Fruit fly (Drosophila melanogaster) whole organism, embryonic: ENCODE data around the gene CG31121.
A peak's percentile ranks its signal among the peaks of the same experiment; 100 is the strongest.

Source experiments
- ATbp ChIP-seq: fragments of 200-800 bp; sonication (Bioruptor generic); optimal IDR thresholded peaks from 2 replicates; lab custom pipeline; 2017; ENCODE audit warnings: missing biosample characterization, mild to moderate bottlenecking, missing genetic modification characterization, missing genetic modification reagents
- Adf1 ChIP-seq: fragments of 200-800 bp; sonication (Bioruptor generic); IDR thresholded peaks from 2 replicates; pipeline ENCODE4 v1.3.6; 2022; ENCODE audit warnings: missing biosample characterization, missing genetic modification characterization
- Atf-2 ChIP-seq: fragments of 200-800 bp; sonication (Bioruptor generic); optimal IDR thresholded peaks from 2 replicates; lab custom pipeline; 2016; ENCODE audit warnings: missing biosample characterization, missing genetic modification characterization
- CG11093 ChIP-seq: fragments of 200-800 bp; sonication (Bioruptor generic); IDR thresholded peaks from 3 replicates; pipeline ENCODE4 v1.3.6; 2022; ENCODE audit warnings: missing biosample characterization, missing genetic modification characterization
- CG12155 ChIP-seq: fragments of 200-800 bp; sonication (Bioruptor generic); optimal IDR thresholded peaks from 3 replicates; lab custom pipeline; 2016; ENCODE audit warnings: missing biosample characterization, missing genetic modification characterization
- CG12219 ChIP-seq: fragments of 200-800 bp; sonication (Bioruptor generic); optimal IDR thresholded peaks from 3 replicates; lab custom pipeline; 2018; ENCODE audit warnings: missing biosample characterization, mild to moderate bottlenecking, missing genetic modification characterization
- CG12391 ChIP-seq: fragments of 200-800 bp; sonication (Bioruptor generic); optimal IDR thresholded peaks from 3 replicates; lab custom pipeline; 2018; ENCODE audit warnings: missing biosample characterization, mild to moderate bottlenecking, missing genetic modification characterization, moderate library complexity
- CG12942 ChIP-seq: fragments of 200-800 bp; sonication (Bioruptor generic); optimal IDR thresholded peaks from 3 replicates; lab custom pipeline; 2016; ENCODE audit warnings: missing biosample characterization, missing genetic modification characterization
- CG16813 ChIP-seq: fragments of 200-800 bp; sonication (Bioruptor generic); IDR thresholded peaks from 3 replicates; pipeline ENCODE4 v1.3.6; 2022; ENCODE audit warnings: missing biosample characterization, missing genetic modification characterization; ENCODE audit not compliant: partially characterized antibody
- CG17802 ChIP-seq: fragments of 200-800 bp; sonication (Bioruptor generic); optimal IDR thresholded peaks from 2 replicates; lab custom pipeline; 2018; ENCODE audit warnings: missing biosample characterization, mild to moderate bottlenecking, missing genetic modification characterization, moderate library complexity
- CG3163 ChIP-seq: fragments of 200-800 bp; sonication (Bioruptor generic); optimal IDR thresholded peaks from 3 replicates; lab custom pipeline; 2016; ENCODE audit warnings: missing biosample characterization, missing genetic modification characterization
- CG3726 ChIP-seq: fragments of 200-800 bp; sonication (Bioruptor generic); IDR thresholded peaks from 3 replicates; pipeline ENCODE4, ENCODE4 v1.3.6; 2022; ENCODE audit warnings: missing biosample characterization, missing genetic modification characterization
- CG42726 ChIP-seq: fragments of 200-800 bp; sonication (Bioruptor generic); IDR thresholded peaks from 2 replicates; pipeline ENCODE4 v1.3.6; 2022; ENCODE audit warnings: missing biosample characterization, missing genetic modification characterization; ENCODE audit not compliant: partially characterized antibody
- CG5180 ChIP-seq: fragments of 200-800 bp; sonication (Bioruptor generic); optimal IDR thresholded peaks from 3 replicates; lab custom pipeline; 2017; ENCODE audit warnings: missing biosample characterization, missing genetic modification characterization, mild to moderate bottlenecking, moderate library complexity, missing genetic modification reagents
- CG6854 ChIP-seq: fragments of 200-800 bp; sonication (Bioruptor generic); optimal IDR thresholded peaks from 3 replicates; lab custom pipeline; 2017; ENCODE audit warnings: missing biosample characterization, mild to moderate bottlenecking, missing genetic modification characterization
- CG7357 ChIP-seq: fragments of 200-800 bp; sonication (Bioruptor generic); IDR thresholded peaks from 3 replicates; pipeline ENCODE4 v1.3.6; 2022; ENCODE audit warnings: missing biosample characterization, missing genetic modification characterization
- CG8478 ChIP-seq: fragments of >200 bp; optimal IDR thresholded peaks from 2 replicates; lab custom pipeline; 2018
- Drgx ChIP-seq: fragments of 200-800 bp; sonication (Bioruptor generic); IDR thresholded peaks from 2 replicates; pipeline ENCODE4 v1.3.6; 2022; ENCODE audit warnings: missing biosample characterization, missing genetic modification characterization
- GATAe ChIP-seq: fragments of 200-800 bp; sonication (Bioruptor generic); conservative IDR thresholded peaks from 2 replicates; pipeline ENCODE4 v1.3.6; 2022; ENCODE audit warnings: missing biosample characterization, missing genetic modification characterization
- HLH54F ChIP-seq: fragments of 200-800 bp; sonication (Bioruptor generic); optimal IDR thresholded peaks from 3 replicates; lab custom pipeline; 2016; ENCODE audit warnings: missing biosample characterization, missing genetic modification characterization
- Hr78 ChIP-seq, 2 experiments: fragments of 200-800 bp in 1 of 2; fragments of >200 bp in 1 of 2; sonication (Bioruptor generic) in 1 of 2; optimal IDR thresholded peaks; 2 replicates each; lab custom pipeline; 2017 to 2019; ENCODE audit warnings: missing biosample characterization in 2 of 2, missing genetic modification characterization in 2 of 2, mild to moderate bottlenecking in 1 of 2, moderate library complexity in 1 of 2
- NC2α ChIP-seq: fragments of 200-800 bp; sonication (Bioruptor generic); optimal IDR thresholded peaks from 2 replicates; lab custom pipeline; 2016; ENCODE audit warnings: missing biosample characterization, missing genetic modification characterization
- Trl ChIP-seq, 3 experiments: fragments of >200 bp in 2 of 3; fragments of 200-800 bp in 1 of 3; sonication (Bioruptor generic) in 1 of 3; optimal IDR thresholded peaks; 2 replicates in 1 of 3; 3 replicates in 2 of 3; lab custom pipeline; 2016 to 2017; ENCODE audit warnings: missing biosample characterization in 1 of 3, missing genetic modification characterization in 1 of 3
- aop ChIP-seq: fragments of 200-800 bp; sonication (Bioruptor generic); IDR thresholded peaks from 2 replicates; pipeline ENCODE4 v1.3.6; 2022; ENCODE audit warnings: missing biosample characterization, missing genetic modification characterization
- bbx ChIP-seq: fragments of 200-800 bp; sonication (Bioruptor generic); IDR thresholded peaks from 2 replicates; pipeline ENCODE4 v1.3.6; 2022; ENCODE audit warnings: missing biosample characterization, missing genetic modification characterization; ENCODE audit not compliant: partially characterized antibody
- chinmo ChIP-seq: fragments of 200-800 bp; sonication (Bioruptor generic); IDR thresholded peaks from 4 replicates; pipeline ENCODE4 v1.3.6; 2022; ENCODE audit warnings: missing biosample characterization, missing genetic modification characterization; ENCODE audit not compliant: partially characterized antibody
- chm ChIP-seq: fragments of 200-800 bp; sonication (Bioruptor generic); IDR thresholded peaks from 2 replicates; pipeline ENCODE4 v1.3.6; 2022; ENCODE audit warnings: missing biosample characterization, missing genetic modification characterization
- fd3F ChIP-seq: fragments of 200-800 bp; sonication (Bioruptor generic); optimal IDR thresholded peaks from 2 replicates; lab custom pipeline; 2018; ENCODE audit warnings: missing biosample characterization, mild to moderate bottlenecking, missing genetic modification characterization, moderate library complexity
- ftz-f1 ChIP-seq: fragments of 200-800 bp; sonication (Bioruptor generic); optimal IDR thresholded peaks from 2 replicates; lab custom pipeline; 2016; ENCODE audit warnings: missing biosample characterization, missing genetic modification characterization
- gce ChIP-seq: fragments of 200-800 bp; sonication (Bioruptor generic); IDR thresholded peaks from 3 replicates; pipeline ENCODE4 v1.3.6; 2022; ENCODE audit warnings: missing biosample characterization, missing genetic modification characterization
- kah ChIP-seq: fragments of 200-800 bp; sonication (Bioruptor generic); optimal IDR thresholded peaks from 2 replicates; lab custom pipeline; 2018; ENCODE audit warnings: missing biosample characterization, mild to moderate bottlenecking, missing genetic modification characterization
- lilli ChIP-seq: fragments of 200-800 bp; sonication (Bioruptor generic); optimal IDR thresholded peaks from 3 replicates; lab custom pipeline; 2016; ENCODE audit warnings: missing biosample characterization, missing genetic modification characterization
- nerfin-2 ChIP-seq: fragments of 200-800 bp; sonication (Bioruptor generic); IDR thresholded peaks from 2 replicates; pipeline ENCODE4 v1.3.6; 2022; ENCODE audit warnings: missing biosample characterization, missing genetic modification characterization; ENCODE audit not compliant: partially characterized antibody
- pan ChIP-seq, 4 experiments: fragments of >200 bp in 3 of 4; fragments of 200-800 bp in 1 of 4; sonication (Bioruptor generic) in 1 of 4; optimal IDR thresholded peaks in 3 of 4; IDR thresholded peaks in 1 of 4; 2 replicates each; pipeline versions ENCODE4 v1.3.6 to Lab custom; 2017 to 2022; ENCODE audit warnings: missing biosample characterization in 2 of 4, missing genetic modification characterization in 2 of 4, mixed read lengths in 1 of 4
- phol ChIP-seq: fragments of 200-800 bp; sonication (Bioruptor generic); optimal IDR thresholded peaks from 3 replicates; lab custom pipeline; 2018; ENCODE audit warnings: missing biosample characterization, mild to moderate bottlenecking, missing genetic modification characterization, moderate library complexity
- prd ChIP-seq, 3 experiments: fragments of >200 bp in 2 of 3; fragments of 200-800 bp in 1 of 3; sonication (Bioruptor generic) in 1 of 3; optimal IDR thresholded peaks in 2 of 3; IDR thresholded peaks in 1 of 3; 2 replicates in 2 of 3; 3 replicates in 1 of 3; pipeline versions ENCODE4 v1.3.6 to Lab custom; 2017 to 2022; ENCODE audit warnings: missing biosample characterization in 1 of 3, missing genetic modification characterization in 1 of 3
- pros ChIP-seq: fragments of 200-800 bp; sonication (Bioruptor generic); optimal IDR thresholded peaks from 3 replicates; lab custom pipeline; 2019; ENCODE audit warnings: missing biosample characterization, mild to moderate bottlenecking, missing genetic modification characterization, moderate library complexity
- psq ChIP-seq: fragments of 200-800 bp; sonication (Bioruptor generic); optimal IDR thresholded peaks from 2 replicates; lab custom pipeline; 2017; ENCODE audit warnings: missing biosample characterization, missing genetic modification characterization
- rib ChIP-seq: fragments of 200-800 bp; sonication (Bioruptor generic); IDR thresholded peaks from 2 replicates; pipeline ENCODE4 v1.3.6; 2022; ENCODE audit warnings: missing biosample characterization, missing genetic modification characterization
- sens-2 ChIP-seq: fragments of 200-800 bp; sonication (Bioruptor generic); IDR thresholded peaks from 2 replicates; pipeline ENCODE4 v1.3.6; 2022; ENCODE audit warnings: missing biosample characterization, missing genetic modification characterization
- seq ChIP-seq: fragments of 200-800 bp; sonication (Bioruptor generic); IDR thresholded peaks from 2 replicates; pipeline ENCODE4 v1.3.6; 2022; ENCODE audit warnings: missing biosample characterization, missing genetic modification characterization
- sisA ChIP-seq: fragments of 200-800 bp; sonication (Bioruptor generic); IDR thresholded peaks from 2 replicates; pipeline ENCODE4 v1.3.6; 2022; ENCODE audit warnings: missing biosample characterization, missing genetic modification characterization
- slbo ChIP-seq: fragments of 200-800 bp; sonication (Bioruptor generic); IDR thresholded peaks from 2 replicates; pipeline ENCODE4 v1.3.6; 2022; ENCODE audit warnings: missing biosample characterization, missing genetic modification characterization
- sob ChIP-seq: fragments of 200-800 bp; sonication (Bioruptor generic); IDR thresholded peaks from 2 replicates; pipeline ENCODE4 v1.3.6; 2022; ENCODE audit warnings: missing biosample characterization, missing genetic modification characterization
- z ChIP-seq: fragments of 200-800 bp; sonication (Bioruptor generic); IDR thresholded peaks from 3 replicates; pipeline ENCODE4 v1.3.6; 2022; ENCODE audit warnings: missing biosample characterization, missing genetic modification characterization
- zfh1 ChIP-seq: fragments of 200-800 bp; sonication (Bioruptor generic); IDR thresholded peaks from 3 replicates; pipeline ENCODE4 v1.3.6; 2022; ENCODE audit warnings: missing biosample characterization, missing genetic modification characterization

The CG31121 gene

DNA sequence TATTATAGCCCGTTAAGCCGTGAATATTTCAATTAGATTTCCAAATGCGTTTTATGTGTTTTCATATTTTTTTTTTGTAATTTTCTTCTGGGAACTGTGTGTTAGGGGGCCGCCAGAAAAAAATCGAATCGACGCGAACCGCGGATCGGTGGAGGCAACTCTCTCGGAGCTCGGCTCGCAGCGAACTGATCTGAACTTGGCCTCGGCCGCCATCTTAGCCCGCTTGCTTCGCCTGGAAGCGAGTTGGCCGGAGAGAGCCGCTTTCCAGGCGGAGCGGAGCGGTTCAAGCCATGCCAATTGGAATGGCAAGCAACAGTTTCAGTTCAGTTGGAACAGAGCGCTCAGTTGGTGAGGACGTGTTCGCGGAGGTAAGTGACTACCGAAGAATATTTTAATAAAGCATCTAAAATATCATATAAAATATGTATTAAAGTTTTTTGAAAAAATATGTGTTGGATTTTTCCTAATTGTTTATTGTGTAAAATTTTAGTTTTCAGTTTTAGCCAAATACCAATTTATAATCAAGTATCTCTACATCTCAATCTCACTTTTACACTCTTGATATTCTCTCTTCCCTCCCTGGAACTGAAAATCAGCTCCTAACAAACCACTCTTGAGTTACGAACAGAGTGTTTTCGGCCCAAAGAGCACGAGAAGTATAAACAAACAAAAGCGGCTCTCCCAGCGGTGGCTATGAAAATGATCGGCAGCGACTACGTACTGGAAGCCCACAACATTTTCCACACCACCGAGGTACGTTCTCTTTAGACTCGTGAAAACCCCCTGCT is at the start of gene CG31121, which contains the start of gene CG11069:
TSS of gene CG31121 (minus strand) at position 187 of the 788 bp plus-strand sequence.
TSS of gene CG11069 (plus strand) at position 324 of the 788 bp plus-strand sequence.
- TF ChIP-seq aop (0 out of 2 replicates have a peak, but pooled peaks have one; percentile 17), CG16813 (GFP tag; lab: Robert Waterston, UW) (0 out of 3 replicates have a peak, but pooled peaks have one; percentile 15), fd3F (GFP tag; lab: Kevin White, UChicago) (no peak), kah (GFP tag; lab: Kevin White, UChicago) (peak; percentile 4), bbx (GFP tag; lab: Robert Waterston, UW) (peak; percentile 45), CG12155 (GFP tag; lab: Kevin White, UChicago) (no peak), z (GFP tag; lab: Robert Waterston, UW) (peak; percentile 74), Trl (optimal IDR thresholded peaks at IDR 0.05; lab: Kevin White, UChicago) (peak; percentile 66 to 84), Trl (GFP tag; optimal IDR thresholded peaks at IDR 0.05; lab: Kevin White, UChicago) (no peak), pan (optimal IDR thresholded peaks at IDR 0.05; lab: Kevin White, UChicago) (no peak), pan (GFP tag; optimal IDR thresholded peaks at IDR 0.05 in 1 of 2, IDR thresholded peaks at IDR 0.05 in 1 of 2) (peak in 1 of 2 experiments; percentile 20), sob (GFP tag; lab: Robert Waterston, UW) (peak; percentile 30; the same call in 1 of the 2 replicates), zfh1 (0 out of 3 replicates have a peak, but pooled peaks have one; percentile 24), CG12391 (tag; lab: Kevin White, UChicago) (peak; percentile 30), rib (GFP tag; lab: Robert Waterston, UW) (0 out of 2 replicates have a peak, but pooled peaks have one; percentile 19), NC2α (GFP tag; lab: Kevin White, UChicago) (no peak), ftz-f1 (peak; percentile 67), HLH54F (GFP tag; lab: Kevin White, UChicago) (no peak), lilli (GFP tag; lab: Kevin White, UChicago) (no peak), slbo (0 out of 2 replicates have a peak, but pooled peaks have one; percentile 23), CG12942 (no peak), Drgx (peak; percentile 45; the same call in 1 of the 2 replicates), prd (optimal IDR thresholded peaks at IDR 0.05; lab: Kevin White, UChicago) (no peak), prd (GFP tag; IDR thresholded peaks at IDR 0.05; lab: Robert Waterston, UW) (0 out of 3 replicates have a peak, but pooled peaks have one; percentile 14), psq (no peak), Atf-2 (no peak), CG6854 (no peak), chinmo (GFP tag; lab: Robert Waterston, UW) (0 out of 4 replicates have a peak, but pooled peaks have one; percentile 56), CG3726 (GFP tag; lab: Robert Waterston, UW) (no peak), seq (GFP tag; lab: Robert Waterston, UW) (0 out of 2 replicates have a peak, but pooled peaks have one; percentile 14), CG11093 (GFP tag; lab: Robert Waterston, UW) (no peak), phol (tag; lab: Kevin White, UChicago) (peak; percentile 61), Hr78 (GFP tag; optimal IDR thresholded peaks at IDR 0.05; lab: Kevin White, UChicago) (peak in 1 of 2 experiments; percentile 2), CG17802 (tag; lab: Kevin White, UChicago) (no peak), sisA (GFP tag; lab: Robert Waterston, UW) (no peak), CG12219 (no peak), Adf1 (GFP tag; lab: Robert Waterston, UW) (no peak), ATbp (GFP tag; lab: Kevin White, UChicago) (no peak), CG5180 (GFP tag; lab: Kevin White, UChicago) (peak; percentile 38), sens-2 (GFP tag; lab: Robert Waterston, UW) (no peak), CG7357 (GFP tag; lab: Robert Waterston, UW) (no peak), GATAe (GFP tag; lab: Robert Waterston, UW) (no peak), gce (peak; percentile 12; the same call in 1 of the 3 replicates), CG42726 (GFP tag; lab: Robert Waterston, UW) (peak; percentile 45; the same call in 1 of the 2 replicates), CG3163 (peak; percentile 84), pros (GFP tag; lab: Kevin White, UChicago) (peak; percentile 24), nerfin-2 (GFP tag; lab: Robert Waterston, UW) (no peak), chm (GFP tag; lab: Robert Waterston, UW) (peak; percentile 50; the same call in 1 of the 2 replicates), CG8478 (no peak)
